Comparison of ENCODE assay signal across 1 fruit fly cellular context in the genomic region with DNA sequence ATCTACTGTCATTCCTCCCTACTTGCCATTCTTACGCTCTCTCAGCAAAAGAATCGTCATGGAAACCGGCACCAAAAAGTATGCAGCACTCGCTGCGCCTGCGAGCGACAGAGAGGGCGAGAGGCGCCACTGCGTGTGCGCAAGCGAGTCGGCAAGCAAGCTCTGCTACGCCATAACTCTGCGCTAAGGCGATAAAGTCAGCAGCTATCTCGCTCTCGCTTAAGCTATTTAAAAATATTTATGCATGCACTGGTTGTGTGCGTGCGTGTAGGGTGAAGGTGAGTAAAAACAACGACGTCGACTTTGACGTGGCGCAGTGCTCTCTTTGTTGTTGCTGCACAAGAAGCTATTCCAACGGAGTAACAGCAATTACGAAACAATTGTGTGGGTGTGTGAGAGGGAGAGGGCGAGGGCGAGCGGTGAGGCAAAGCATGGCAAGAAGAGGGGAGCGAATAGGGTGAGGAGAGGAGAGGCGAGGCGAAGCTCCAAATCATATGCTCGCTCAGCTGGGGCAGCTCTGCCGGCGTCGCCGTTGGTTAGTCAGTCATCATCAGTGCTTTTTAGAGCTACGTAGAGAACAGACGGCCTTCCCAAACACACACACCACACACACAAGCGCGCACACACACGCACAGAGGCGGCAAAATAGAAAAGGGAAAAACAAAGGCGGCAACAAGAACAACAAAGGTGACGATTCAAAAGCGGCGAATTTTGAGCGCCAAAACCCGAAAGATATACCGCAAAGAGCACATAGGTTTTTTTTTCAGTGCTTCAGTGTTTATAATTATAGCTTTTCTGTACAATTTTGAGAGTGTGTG.
TF ChIP-seq lines count a peak whose summit lies in the region.

CrebB (plus strand) TSS at position 325 of the 818 bp plus-strand sequence.

TF ChIP-seq in whole organism, embryonic, 481 proteins besides CTCF, POLR2A, EP300 and RAD21 (continued from another document):
- peak; percentile 15 for TF ChIP-seq grau (tag; optimal IDR thresholded peaks at IDR 0.05; lab: Kevin White, UChicago)
- TF ChIP-seq CG10321 (GFP tag; IDR thresholded peaks at IDR 0.05; lab: Robert Waterston, UW), result peak; percentile 94
- TF ChIP-seq mirr (GFP tag; optimal IDR thresholded peaks at IDR 0.05; lab: Kevin White, UChicago), result peak; percentile 88
- TF ChIP-seq CG7839 (tag; optimal IDR thresholded peaks at IDR 0.05; lab: Kevin White, UChicago), result peak; percentile 34
- no peak; the same call in 1 of the 2 replicates for TF ChIP-seq HLH3B (GFP tag; IDR thresholded peaks at IDR 0.05; lab: Robert Waterston, UW)
- TF ChIP-seq gem (tag; optimal IDR thresholded peaks at IDR 0.05; lab: Kevin White, UChicago), result peak; percentile 30
- peak; percentile 39; the same call in 1 of the 2 replicates for TF ChIP-seq CG32532 (GFP tag; IDR thresholded peaks at IDR 0.05; lab: Robert Waterston, UW)
- TF ChIP-seq chinmo (GFP tag; IDR thresholded peaks at IDR 0.05; lab: Robert Waterston, UW; ENCODE audit: partially characterized antibody), result peak; percentile 99
- peak; percentile 28; the same call in 1 of the 2 replicates for TF ChIP-seq H2.0 (GFP tag; IDR thresholded peaks at IDR 0.05; lab: Robert Waterston, UW)
